Worm (Caenorhabditis elegans): Measurements from ENCODE around the gene B0524.3.

B0524.3 gene

ce11 chrIII:1921136-1921680, 33.8 kb downstream of the B0524.3 start (continued):
- TF ChIP-seq tbx-7 (tag; optimal IDR thresholded peaks at IDR 0.05) (peak; percentile 19), odd-2 (tag; optimal IDR thresholded peaks at IDR 0.05) (no peak), pax-1 (tag; optimal IDR thresholded peaks at IDR 0.05) (peak; percentile 33), rnt-1 (tag; optimal IDR thresholded peaks at IDR 0.05) (peak; percentile 84), Y22D7AL.16 (tag; optimal IDR thresholded peaks at IDR 0.05) (no peak), eyg-1 (tag; optimal IDR thresholded peaks at IDR 0.05) (peak; percentile 74), unc-3 (GFP tag; conservative IDR thresholded peaks at IDR 0.05) (0 out of 2 replicates have a peak, but pooled peaks have one; percentile 5), unc-3 (tag; optimal IDR thresholded peaks at IDR 0.05) (peak; percentile 85), ceh-6 (GFP tag; optimal IDR thresholded peaks at IDR 0.05) (peak; percentile 13), ceh-18 (tag; optimal IDR thresholded peaks at IDR 0.05) (peak; percentile 95), ceh-22 (tag; optimal IDR thresholded peaks at IDR 0.05) (no peak), ceh-9 (tag; optimal IDR thresholded peaks at IDR 0.05) (no peak), unc-42 (tag; optimal IDR thresholded peaks at IDR 0.05) (peak; percentile 100), nhr-11 (tag; optimal IDR thresholded peaks at IDR 0.05) (no peak)

ce11 chrIII:1922081-1922480, 34.6 kb downstream of the B0524.3 start:
- no peak for TF ChIP-seq T23F11.4 (GFP tag; optimal IDR thresholded peaks at IDR 0.05)
- no peak for TF ChIP-seq elt-2 (tag; optimal IDR thresholded peaks at IDR 0.05)
- no peak for TF ChIP-seq pha-4 (tag; optimal IDR thresholded peaks at IDR 0.05)
- no peak for TF ChIP-seq odd-2 (tag; optimal IDR thresholded peaks at IDR 0.05)
- TF ChIP-seq che-1 (tag; optimal IDR thresholded peaks at IDR 0.05) = no peak
- no peak for TF ChIP-seq pax-1 (tag; optimal IDR thresholded peaks at IDR 0.05)
- no peak for TF ChIP-seq ceh-2 (tag; optimal IDR thresholded peaks at IDR 0.05)
- TF ChIP-seq unc-3 (GFP tag; conservative IDR thresholded peaks at IDR 0.05) = no peak
- TF ChIP-seq unc-3 (tag; optimal IDR thresholded peaks at IDR 0.05) = no peak
- TF ChIP-seq syd-9 (tag; optimal IDR thresholded peaks at IDR 0.05) = no peak
- no peak for TF ChIP-seq ceh-6 (GFP tag; optimal IDR thresholded peaks at IDR 0.05)
- no peak for TF ChIP-seq pqm-1 (tag; optimal IDR thresholded peaks at IDR 0.05)
- no peak for TF ChIP-seq Y22D7AL.16 (tag; optimal IDR thresholded peaks at IDR 0.05)
- no peak for TF ChIP-seq ceh-9 (tag; optimal IDR thresholded peaks at IDR 0.05)
- TF ChIP-seq fkh-6 (tag; optimal IDR thresholded peaks at IDR 0.05) = no peak

ce11 chrIII:1922516-1922915, 35.1 kb downstream of the B0524.3 start:
- TF ChIP-seq unc-42 (tag; optimal IDR thresholded peaks at IDR 0.05) (peak; percentile 40), tbx-2 (tag; optimal IDR thresholded peaks at IDR 0.05) (no peak), ceh-2 (tag; optimal IDR thresholded peaks at IDR 0.05) (no peak), nfya-1 (tag; optimal IDR thresholded peaks at IDR 0.05) (no peak), ceh-45 (GFP tag; IDR thresholded peaks at IDR 0.05) (no peak), hlh-13 (GFP tag; optimal IDR thresholded peaks at IDR 0.05) (no peak), dve-1 (tag; optimal IDR thresholded peaks at IDR 0.05) (peak; percentile 1), ceh-30 (tag; optimal IDR thresholded peaks at IDR 0.05) (no peak), gmeb-2 (tag; optimal IDR thresholded peaks at IDR 0.05) (no peak)

- peak; percentile 34 for TF ChIP-seq ztf-16 (tag; optimal IDR thresholded peaks at IDR 0.05)
- TF ChIP-seq ceh-2 (tag; optimal IDR thresholded peaks at IDR 0.05) = peak; percentile 74
- TF ChIP-seq zip-5 (tag; optimal IDR thresholded peaks at IDR 0.05) = no peak
- peak; percentile 7 for TF ChIP-seq fax-1 (tag; optimal IDR thresholded peaks at IDR 0.05)
- TF ChIP-seq ceh-9 (tag; optimal IDR thresholded peaks at IDR 0.05) = no peak
- TF ChIP-seq F13H6.1 (tag; optimal IDR thresholded peaks at IDR 0.05) = peak; percentile 90
- TF ChIP-seq ceh-14 (tag; optimal IDR thresholded peaks at IDR 0.05) = peak; percentile 83
- no peak for TF ChIP-seq sox-2 (GFP tag; IDR thresholded peaks at IDR 0.05)
- no peak for TF ChIP-seq lin-11 (tag; optimal IDR thresholded peaks at IDR 0.05)
- TF ChIP-seq ceh-31 (tag; optimal IDR thresholded peaks at IDR 0.05) = peak; percentile 83
- TF ChIP-seq K09A11.1 (tag; optimal IDR thresholded peaks at IDR 0.05; ENCODE audit: insufficient read depth) = peak; percentile 66
- no peak for TF ChIP-seq hlh-15 (tag; optimal IDR thresholded peaks at IDR 0.05)
- TF ChIP-seq ets-4 (tag; optimal IDR thresholded peaks at IDR 0.05) = peak; percentile 66
- TF ChIP-seq ahr-1 (tag; optimal IDR thresholded peaks at IDR 0.05) = no peak
- peak; percentile 78 for TF ChIP-seq ceh-19 (GFP tag; optimal IDR thresholded peaks at IDR 0.05)
- no peak for TF ChIP-seq lim-6 (tag; optimal IDR thresholded peaks at IDR 0.05)
- no peak for TF ChIP-seq unc-3 (GFP tag; conservative IDR thresholded peaks at IDR 0.05)
- peak; percentile 13 for TF ChIP-seq unc-3 (tag; optimal IDR thresholded peaks at IDR 0.05)
- TF ChIP-seq ceh-18 (tag; optimal IDR thresholded peaks at IDR 0.05) = peak; percentile 94
- no peak for TF ChIP-seq hlh-13 (GFP tag; optimal IDR thresholded peaks at IDR 0.05)
- TF ChIP-seq ceh-30 (tag; optimal IDR thresholded peaks at IDR 0.05) = no peak
- no peak for TF ChIP-seq ceh-22 (tag; optimal IDR thresholded peaks at IDR 0.05)
- TF ChIP-seq eyg-1 (tag; optimal IDR thresholded peaks at IDR 0.05) = peak; percentile 41
- no peak for TF ChIP-seq pqm-1 (tag; optimal IDR thresholded peaks at IDR 0.05)
- TF ChIP-seq gmeb-2 (tag; optimal IDR thresholded peaks at IDR 0.05) = no peak
These were observed 36.2 kb downstream of the B0524.3 start for ce11 chrIII:1923419-1924318.

Measured in whole organism, late embryonic.